Worm (Caenorhabditis elegans): ENCODE measurements around the gene rsa-2.

The rsa-2 gene

ce11 chrIII:11059775-11060174 is 3.5 kb upstream of the rsa-2 start:
- TF ChIP-seq nhr-25 (tag; optimal IDR thresholded peaks at IDR 0.05) (peak; percentile 3), nhr-12 (tag; optimal IDR thresholded peaks at IDR 0.05) (no peak), Y55F3AM.14 (GFP tag; optimal IDR thresholded peaks at IDR 0.05) (no peak), fos-1 (tag; optimal IDR thresholded peaks at IDR 0.05) (peak; percentile 86), blmp-1 (tag; optimal IDR thresholded peaks at IDR 0.05; ENCODE audit: insufficient read depth) (peak; percentile 10), sma-9 (GFP tag; optimal IDR thresholded peaks at IDR 0.05) (peak; percentile 46), sma-9 (tag; optimal IDR thresholded peaks at IDR 0.05) (no peak), crh-2 (tag; optimal IDR thresholded peaks at IDR 0.05) (peak; percentile 51)

- no peak for TF ChIP-seq nhr-23 (tag; optimal IDR thresholded peaks at IDR 0.05)
- no peak for TF ChIP-seq mab-5 (tag; optimal IDR thresholded peaks at IDR 0.05)
- TF ChIP-seq aly-2 (tag; optimal IDR thresholded peaks at IDR 0.05): no peak
- no peak for TF ChIP-seq dmd-4 (tag; optimal IDR thresholded peaks at IDR 0.05)
- TF ChIP-seq lin-11 (tag; optimal IDR thresholded peaks at IDR 0.05): no peak
- no peak for TF ChIP-seq egl-27 (tag; optimal IDR thresholded peaks at IDR 0.05)
- no peak for TF ChIP-seq fos-1 (tag; optimal IDR thresholded peaks at IDR 0.05)
- TF ChIP-seq ama-1 (optimal IDR thresholded peaks at IDR 0.05): no peak
- no peak for TF ChIP-seq lin-13 (GFP tag; optimal IDR thresholded peaks at IDR 0.05)
- TF ChIP-seq nhr-10 (tag; optimal IDR thresholded peaks at IDR 0.05): no peak
- TF ChIP-seq elt-1 (tag; optimal IDR thresholded peaks at IDR 0.05): no peak
- TF ChIP-seq snpc-4 (tag; optimal IDR thresholded peaks at IDR 0.05): no peak
- no peak for TF ChIP-seq sma-9 (GFP tag; optimal IDR thresholded peaks at IDR 0.05)
- no peak for TF ChIP-seq sma-9 (tag; optimal IDR thresholded peaks at IDR 0.05)
- no peak for TF ChIP-seq F13H6.1 (tag; optimal IDR thresholded peaks at IDR 0.05)
- no peak for TF ChIP-seq C34F6.9 (tag; optimal IDR thresholded peaks at IDR 0.05)
- TF ChIP-seq nhr-6 (tag; optimal IDR thresholded peaks at IDR 0.05): no peak
Observed at ce11 chrIII:11064576-11064975, 1.3 kb downstream of the rsa-2 start.

ce11 chrIII:11066691-11067090 is 3.4 kb downstream of the rsa-2 start:
- TF ChIP-seq snpc-4 (tag; optimal IDR thresholded peaks at IDR 0.05) (peak; percentile 79), ceh-82 (tag; optimal IDR thresholded peaks at IDR 0.05) (no peak), aly-2 (tag; optimal IDR thresholded peaks at IDR 0.05) (no peak), blmp-1 (tag; optimal IDR thresholded peaks at IDR 0.05; ENCODE audit: insufficient read depth) (peak; percentile 11), dmd-4 (tag; optimal IDR thresholded peaks at IDR 0.05) (no peak), nhr-129 (tag; optimal IDR thresholded peaks at IDR 0.05) (peak; percentile 84), nhr-12 (tag; optimal IDR thresholded peaks at IDR 0.05) (no peak), lsy-2 (tag; optimal IDR thresholded peaks at IDR 0.05) (peak; percentile 81 to 85), peb-1 (tag; optimal IDR thresholded peaks at IDR 0.05) (no peak), nhr-21 (tag; optimal IDR thresholded peaks at IDR 0.05) (peak; percentile 86), lin-39 (tag; optimal IDR thresholded peaks at IDR 0.05) (no peak), fos-1 (tag; optimal IDR thresholded peaks at IDR 0.05) (peak; percentile 65), ama-1 (optimal IDR thresholded peaks at IDR 0.05) (no peak), gmeb-1 (tag; optimal IDR thresholded peaks at IDR 0.05) (peak; percentile 84), nhr-10 (tag; optimal IDR thresholded peaks at IDR 0.05) (peak; percentile 62), skn-1 (tag; optimal IDR thresholded peaks at IDR 0.05) (no peak), ztf-1 (GFP tag; conservative IDR thresholded peaks at IDR 0.05) (no peak), ztf-11 (tag; optimal IDR thresholded peaks at IDR 0.05) (no peak), unc-55 (GFP tag; optimal IDR thresholded peaks at IDR 0.05) (peak; percentile 91), mdl-1 (tag; optimal IDR thresholded peaks at IDR 0.05) (peak in 1 of 2 experiments; percentile 50), unc-62 (GFP tag; optimal IDR thresholded peaks at IDR 0.05) (no peak), lin-11 (tag; optimal IDR thresholded peaks at IDR 0.05) (peak; percentile 68), sma-9 (GFP tag; optimal IDR thresholded peaks at IDR 0.05) (peak; percentile 76), sma-9 (tag; optimal IDR thresholded peaks at IDR 0.05) (no peak), nhr-11 (tag; optimal IDR thresholded peaks at IDR 0.05) (no peak), Y55F3AM.14 (GFP tag; optimal IDR thresholded peaks at IDR 0.05) (peak; percentile 58), elt-1 (tag; optimal IDR thresholded peaks at IDR 0.05) (no peak), elt-3 (tag; optimal IDR thresholded peaks at IDR 0.05) (no peak), ZK546.5 (tag; optimal IDR thresholded peaks at IDR 0.05) (no peak), ztf-4 (tag; optimal IDR thresholded peaks at IDR 0.05) (peak; percentile 50), sem-4 (tag; optimal IDR thresholded peaks at IDR 0.05) (peak; percentile 74), nhr-25 (tag; optimal IDR thresholded peaks at IDR 0.05) (peak; percentile 48), nhr-77 (tag; optimal IDR thresholded peaks at IDR 0.05) (no peak), mbf-1 (tag; optimal IDR thresholded peaks at IDR 0.05) (no peak), lin-13 (GFP tag; optimal IDR thresholded peaks at IDR 0.05) (peak; percentile 82), egl-27 (tag; optimal IDR thresholded peaks at IDR 0.05) (peak; percentile 64), crh-2 (tag; optimal IDR thresholded peaks at IDR 0.05) (peak; percentile 89), ceh-16 (tag; optimal IDR thresholded peaks at IDR 0.05) (no peak), nhr-6 (tag; optimal IDR thresholded peaks at IDR 0.05) (no peak), sma-3 (GFP tag; optimal IDR thresholded peaks at IDR 0.05) (peak; percentile 74), C34F6.9 (tag; optimal IDR thresholded peaks at IDR 0.05) (peak; percentile 79), unc-39 (tag; optimal IDR thresholded peaks at IDR 0.05) (no peak), F13H6.1 (tag; optimal IDR thresholded peaks at IDR 0.05) (peak; percentile 85), mab-5 (tag; optimal IDR thresholded peaks at IDR 0.05) (peak; percentile 61), R02D3.7 (tag; optimal IDR thresholded peaks at IDR 0.05) (peak; percentile 32), nhr-237 (tag; optimal IDR thresholded peaks at IDR 0.05) (no peak), zag-1 (tag; optimal IDR thresholded peaks at IDR 0.05) (peak; percentile 61)
